Worm (Caenorhabditis elegans) whole organism, late embryonic: ENCODE data around the gene pho-11.

Experiments
- C08G9.2 ChIP-seq: sonication (generic microtip); optimal IDR thresholded peaks from 2 replicates; lab custom pipeline; 2016; ENCODE audit warnings: mild to moderate bottlenecking, missing genetic modification characterization, moderate library complexity, missing compliant biosample characterization
- C38D4.7 ChIP-seq: fragments of 200-800 bp; sonication (Bioruptor generic); optimal IDR thresholded peaks from 2 replicates; lab custom pipeline; 2018; ENCODE audit warnings: mild to moderate bottlenecking, missing genetic modification characterization, moderate library complexity, missing compliant biosample characterization
- F13H6.1 ChIP-seq: sonication (generic microtip); optimal IDR thresholded peaks from 2 replicates; lab custom pipeline; 2016; ENCODE audit warnings: missing genetic modification characterization, missing compliant biosample characterization
- K02D7.2 ChIP-seq: sonication (generic microtip); optimal IDR thresholded peaks from 2 replicates; lab custom pipeline; 2017; ENCODE audit warnings: mild to moderate bottlenecking, missing genetic modification characterization, missing compliant biosample characterization
- T23F11.4 ChIP-seq: fragments of 200-800 bp; sonication (Bioruptor generic); optimal IDR thresholded peaks from 2 replicates; lab custom pipeline; 2018; ENCODE audit warnings: mild to moderate bottlenecking, missing genetic modification characterization, missing compliant biosample characterization
- ahr-1 ChIP-seq: sonication (generic microtip); optimal IDR thresholded peaks from 2 replicates; lab custom pipeline; 2016; ENCODE audit warnings: missing genetic modification characterization, missing compliant biosample characterization
- ama-1 ChIP-seq: fragments of 150-350 bp; optimal IDR thresholded peaks from 2 replicates; lab custom pipeline; 2014
- ceh-14 ChIP-seq: sonication (generic microtip); optimal IDR thresholded peaks from 2 replicates; lab custom pipeline; 2016; ENCODE audit warnings: missing genotype, missing genetic modification characterization, missing compliant biosample characterization
- ceh-18 ChIP-seq: sonication (generic microtip); optimal IDR thresholded peaks from 2 replicates; lab custom pipeline; 2016; ENCODE audit warnings: missing genetic modification characterization, missing compliant biosample characterization
- ceh-22 ChIP-seq: sonication (generic microtip); optimal IDR thresholded peaks from 2 replicates; lab custom pipeline; 2017; ENCODE audit warnings: missing biosample characterization, missing genetic modification characterization
- ceh-24 ChIP-seq: sonication (generic microtip); optimal IDR thresholded peaks from 2 replicates; lab custom pipeline; 2016; ENCODE audit warnings: mild to moderate bottlenecking, missing genetic modification characterization, missing compliant biosample characterization
- ceh-30 ChIP-seq: fragments of 150-350 bp; optimal IDR thresholded peaks from 2 replicates; lab custom pipeline; 2014; ENCODE audit warnings: missing biosample characterization, missing genetic modification characterization
- ceh-31 ChIP-seq: sonication (generic microtip); optimal IDR thresholded peaks from 2 replicates; lab custom pipeline; 2016; ENCODE audit warnings: missing genetic modification characterization, missing compliant biosample characterization
- ceh-6 ChIP-seq: fragments of 200-800 bp; sonication (Bioruptor generic); optimal IDR thresholded peaks from 2 replicates; lab custom pipeline; 2018; ENCODE audit warnings: mild to moderate bottlenecking, missing genetic modification characterization, missing compliant biosample characterization
- ceh-9 ChIP-seq: sonication (generic microtip); optimal IDR thresholded peaks from 2 replicates; lab custom pipeline; 2016; ENCODE audit warnings: mild to moderate bottlenecking, missing genetic modification characterization, inconsistent platforms, missing compliant biosample characterization
- dmd-4 ChIP-seq: sonication (generic microtip); optimal IDR thresholded peaks from 2 replicates; lab custom pipeline; 2016; ENCODE audit warnings: borderline replicate concordance, missing genetic modification characterization, missing compliant biosample characterization
- elt-2 ChIP-seq: sonication (generic microtip); optimal IDR thresholded peaks from 2 replicates; lab custom pipeline; 2016; ENCODE audit warnings: missing genetic modification reagents, missing genetic modification characterization, missing compliant biosample characterization
- elt-4 ChIP-seq: sonication (generic microtip); optimal IDR thresholded peaks from 2 replicates; lab custom pipeline; 2016; ENCODE audit warnings: missing genetic modification characterization, missing compliant biosample characterization
- ets-4 ChIP-seq: sonication (generic microtip); optimal IDR thresholded peaks from 2 replicates; lab custom pipeline; 2016; ENCODE audit warnings: missing genetic modification characterization, missing compliant biosample characterization
- fax-1 ChIP-seq: sonication (generic microtip); optimal IDR thresholded peaks from 2 replicates; lab custom pipeline; 2016; ENCODE audit warnings: missing genotype, missing genetic modification characterization, missing compliant biosample characterization
- hlh-13 ChIP-seq: fragments of 200-800 bp; sonication (Bioruptor generic); optimal IDR thresholded peaks from 2 replicates; lab custom pipeline; 2018; ENCODE audit warnings: mild to moderate bottlenecking, missing genetic modification characterization, missing compliant biosample characterization
- hlh-30 ChIP-seq: sonication (generic microtip); optimal IDR thresholded peaks from 2 replicates; lab custom pipeline; 2017; ENCODE audit warnings: antibody characterized with exemption, missing genetic modification characterization, missing compliant biosample characterization; ENCODE audit not compliant: insufficient read depth
- hlh-6 ChIP-seq: sonication (generic microtip); optimal IDR thresholded peaks from 2 replicates; lab custom pipeline; 2016; ENCODE audit warnings: missing genotype, missing genetic modification characterization, missing compliant biosample characterization
- hlh-8 ChIP-seq: sonication (generic microtip); optimal IDR thresholded peaks from 2 replicates; lab custom pipeline; 2016; ENCODE audit warnings: missing genotype, missing genetic modification characterization, missing compliant biosample characterization
- lim-6 ChIP-seq: sonication (generic microtip); optimal IDR thresholded peaks from 2 replicates; lab custom pipeline; 2016; ENCODE audit warnings: missing genetic modification characterization, missing compliant biosample characterization
- lin-11 ChIP-seq: fragments of 200-800 bp; sonication (Bioruptor generic); optimal IDR thresholded peaks from 2 replicates; lab custom pipeline; 2018; ENCODE audit warnings: mild to moderate bottlenecking, missing genetic modification characterization, missing compliant biosample characterization
- madf-2 ChIP-seq: sonication (generic microtip); optimal IDR thresholded peaks from 2 replicates; lab custom pipeline; 2017; ENCODE audit warnings: missing genetic modification characterization, missing compliant biosample characterization
- mec-3 ChIP-seq: sonication (generic microtip); optimal IDR thresholded peaks from 2 replicates; lab custom pipeline; 2016; ENCODE audit warnings: borderline replicate concordance, missing genetic modification characterization, missing compliant biosample characterization
- nfya-1 ChIP-seq: sonication (generic microtip); optimal IDR thresholded peaks from 2 replicates; lab custom pipeline; 2017; ENCODE audit warnings: missing genetic modification characterization, mild to moderate bottlenecking, missing compliant biosample characterization, antibody characterized with exemption, moderate library complexity
- nhr-232 ChIP-seq: sonication (generic microtip); optimal IDR thresholded peaks from 2 replicates; lab custom pipeline; 2016; ENCODE audit warnings: missing genetic modification characterization, missing compliant biosample characterization
- odd-2 ChIP-seq: sonication (generic microtip); optimal IDR thresholded peaks from 2 replicates; lab custom pipeline; 2017; ENCODE audit warnings: antibody characterized with exemption, mild to moderate bottlenecking, missing genetic modification characterization, missing compliant biosample characterization
- pag-3 ChIP-seq: sonication (generic microtip); optimal IDR thresholded peaks from 2 replicates; lab custom pipeline; 2016; ENCODE audit warnings: missing compliant biosample characterization, missing genetic modification characterization, borderline replicate concordance
- pax-1 ChIP-seq: fragments of 150-350 bp; optimal IDR thresholded peaks from 2 replicates; lab custom pipeline; 2014; ENCODE audit warnings: missing biosample characterization, missing genetic modification characterization
- pha-4 ChIP-seq: fragments of 150-350 bp; optimal IDR thresholded peaks from 2 replicates; lab custom pipeline; 2018; ENCODE audit warnings: missing biosample characterization, missing genetic modification reagents, missing genetic modification characterization
- pqm-1 ChIP-seq: sonication (generic microtip); optimal IDR thresholded peaks from 2 replicates; lab custom pipeline; 2016; ENCODE audit warnings: missing genetic modification characterization, missing compliant biosample characterization
- pros-1 ChIP-seq: fragments of 150-350 bp; optimal IDR thresholded peaks from 2 replicates; lab custom pipeline; 2014; ENCODE audit warnings: missing biosample characterization, missing genetic modification reagents, missing genetic modification characterization
- ref-2 ChIP-seq: sonication (generic microtip); optimal IDR thresholded peaks from 2 replicates; lab custom pipeline; 2016; ENCODE audit warnings: missing genetic modification characterization, missing compliant biosample characterization
- rnt-1 ChIP-seq: sonication (generic microtip); optimal IDR thresholded peaks from 2 replicates; lab custom pipeline; 2016; ENCODE audit warnings: missing genetic modification characterization, missing compliant biosample characterization
- sdc-2 ChIP-seq: sonication (generic microtip); optimal IDR thresholded peaks from 2 replicates; lab custom pipeline; 2016; ENCODE audit warnings: missing genotype, missing genetic modification characterization, missing compliant biosample characterization
- sox-2 ChIP-seq: fragments of 200-800 bp; sonication (Bioruptor generic); IDR thresholded peaks from 2 replicates; pipeline ENCODE4 v1.3.6; 2022; ENCODE audit warnings: missing genetic modification reagents, missing genetic modification characterization, missing compliant biosample characterization
- sox-4 ChIP-seq: sonication (generic microtip); optimal IDR thresholded peaks from 2 replicates; lab custom pipeline; 2017; ENCODE audit warnings: mild to moderate bottlenecking, missing genetic modification characterization, inconsistent platforms, missing compliant biosample characterization
- syd-9 ChIP-seq: sonication (generic microtip); optimal IDR thresholded peaks from 2 replicates; lab custom pipeline; 2016; ENCODE audit warnings: mild to moderate bottlenecking, missing genetic modification characterization, moderate library complexity, missing compliant biosample characterization
- tbx-2 ChIP-seq: sonication (generic microtip); optimal IDR thresholded peaks from 2 replicates; lab custom pipeline; 2016; ENCODE audit warnings: missing genetic modification characterization, missing compliant biosample characterization
- tbx-7 ChIP-seq: sonication (generic microtip); optimal IDR thresholded peaks from 2 replicates; lab custom pipeline; 2016; ENCODE audit warnings: missing genotype, missing genetic modification characterization, missing compliant biosample characterization
- ttx-3 ChIP-seq: sonication (generic microtip); optimal IDR thresholded peaks from 2 replicates; lab custom pipeline; 2016; ENCODE audit warnings: missing genetic modification reagents, missing genetic modification characterization, missing compliant biosample characterization

The pho-11 gene

ce11 chrII:9920468-9920867 lies 11.2 kb upstream of the pho-11 start, which contains the start of gene pho-10:
Gene pho-10, minus strand, starts transcription at chrII:9920568.
- TF ChIP-seq tbx-7 (tag; lab: Kevin White, UChicago) (no peak), hlh-8 (tag; lab: Kevin White, UChicago) (no peak), ama-1 (lab: Kevin White, UChicago) (no peak), ceh-22 (no peak), nhr-232 (no peak), elt-2 (tag; lab: Kevin White, UChicago) (no peak), pag-3 (tag; lab: Kevin White, UChicago) (no peak), dmd-4 (no peak), fax-1 (no peak), ahr-1 (no peak), ceh-30 (tag; lab: Kevin White, UChicago) (no peak), F13H6.1 (tag; lab: Kevin White, UChicago) (no peak), rnt-1 (no peak)

- TF ChIP-seq nfya-1 (tag; lab: Kevin White, UChicago) (peak; percentile 7), ttx-3 (tag; lab: Kevin White, UChicago) (no peak)
Measured at ce11 chrII:9921622-9922269, 9.9 kb upstream of the pho-11 start, which contains the start of gene C05C10.2. Gene C05C10.2, plus strand, starts transcription at chrII:9922219.

ce11 chrII:9928470-9928869 lies 3.2 kb upstream of the pho-11 start:
- TF ChIP-seq lin-11 (tag; lab: Kevin White, UChicago) (no peak), rnt-1 (no peak), mec-3 (tag; lab: Kevin White, UChicago) (no peak), sdc-2 (tag; lab: Kevin White, UChicago) (no peak), madf-2 (tag; lab: Kevin White, UChicago) (no peak)
- TF ChIP-seq, all 69 proteins: peak for 0

- TF ChIP-seq pros-1 (tag; lab: Kevin White, UChicago), result no peak
- TF ChIP-seq ceh-6 (GFP tag; lab: Kevin White, UChicago), result no peak
- no peak for TF ChIP-seq odd-2 (tag; lab: Kevin White, UChicago)
- TF ChIP-seq nfya-1 (tag; lab: Kevin White, UChicago), result no peak
- TF ChIP-seq madf-2 (tag; lab: Kevin White, UChicago), result no peak
- no peak for TF ChIP-seq elt-4 (tag; lab: Kevin White, UChicago)
- TF ChIP-seq lin-11 (tag; lab: Kevin White, UChicago), result no peak
- TF ChIP-seq T23F11.4 (GFP tag; lab: Kevin White, UChicago), result no peak
- TF ChIP-seq ceh-22, result no peak
- TF ChIP-seq ttx-3 (tag; lab: Kevin White, UChicago), result no peak
- TF ChIP-seq ceh-30 (tag; lab: Kevin White, UChicago), result no peak
- TF ChIP-seq hlh-13, result no peak
- TF ChIP-seq tbx-7 (tag; lab: Kevin White, UChicago), result peak; percentile 27
- peak; percentile 36 for TF ChIP-seq ref-2 (tag; lab: Kevin White, UChicago)
- no peak for TF ChIP-seq rnt-1
- TF ChIP-seq syd-9 (tag; lab: Kevin White, UChicago), result no peak
- peak; percentile 4 for TF ChIP-seq ceh-18 (tag; lab: Kevin White, UChicago)
- peak; percentile 67 for TF ChIP-seq tbx-2 (tag; lab: Kevin White, UChicago)
- no peak for TF ChIP-seq hlh-6 (tag; lab: Kevin White, UChicago)
- TF ChIP-seq C08G9.2 (tag; lab: Kevin White, UChicago), result peak; percentile 55
- no peak for TF ChIP-seq elt-2 (tag; lab: Kevin White, UChicago)
- no peak for TF ChIP-seq ama-1 (lab: Kevin White, UChicago)
- no peak for TF ChIP-seq lim-6 (tag; lab: Kevin White, UChicago)
- no peak for TF ChIP-seq hlh-30 (tag; lab: Kevin White, UChicago)
- no peak for TF ChIP-seq pqm-1 (tag; lab: Kevin White, UChicago)
- TF ChIP-seq ceh-31 (tag; lab: Kevin White, UChicago), result peak; percentile 67
- no peak for TF ChIP-seq ceh-14
- no peak for TF ChIP-seq ceh-24 (tag; lab: Kevin White, UChicago)
- no peak for TF ChIP-seq pha-4 (tag; lab: Kevin White, UChicago)
- TF ChIP-seq ceh-9 (tag; lab: Kevin White, UChicago), result no peak
- peak; percentile 40 for TF ChIP-seq ets-4 (tag; lab: Kevin White, UChicago)
- TF ChIP-seq sox-2 (GFP tag; lab: Robert Waterston, UW), result no peak
- no peak for TF ChIP-seq pax-1
- no peak for TF ChIP-seq C38D4.7
- no peak for TF ChIP-seq K02D7.2 (tag; lab: Kevin White, UChicago)
- TF ChIP-seq sox-4, result no peak
- TF ChIP-seq mec-3 (tag; lab: Kevin White, UChicago), result no peak
Measured at ce11 chrII:9931012-9931411, 637 bp upstream of the pho-11 start.
